Fruit fly (Drosophila melanogaster) whole organism, wandering third instar larva: Measurements from ENCODE around the gene stv.
A peak's percentile ranks its signal among the peaks of the same experiment; 100 is the strongest.

Experiments used
- Abd-B ChIP-seq: fragments of >200 bp; optimal IDR thresholded peaks from 2 replicates; lab custom pipeline; 2017; ENCODE audit warnings: missing biosample characterization, missing genetic modification characterization
- CG32264 ChIP-seq: fragments of 200-800 bp; sonication (Bioruptor generic); optimal IDR thresholded peaks from 2 replicates; lab custom pipeline; 2016; ENCODE audit warnings: missing biosample characterization, missing genetic modification characterization
- CG9705 ChIP-seq: fragments of 200-800 bp; sonication (Bioruptor generic); optimal IDR thresholded peaks from 2 replicates; lab custom pipeline; 2018; ENCODE audit warnings: missing biosample characterization, mild to moderate bottlenecking, missing genetic modification characterization
- CrebA ChIP-seq: fragments of 200-800 bp; sonication (Bioruptor generic); optimal IDR thresholded peaks from 2 replicates; lab custom pipeline; 2016; ENCODE audit warnings: missing biosample characterization, mild to moderate bottlenecking, missing genetic modification characterization, borderline replicate concordance
- Dfd ChIP-seq: fragments of >200 bp; optimal IDR thresholded peaks from 2 replicates; lab custom pipeline; 2017; ENCODE audit warnings: missing biosample characterization, missing genetic modification characterization
- Dif ChIP-seq: fragments of 200-275, 200-300 bp; sonication (Bioruptor generic); optimal IDR thresholded peaks from 2 replicates; lab custom pipeline; 2018; ENCODE audit warnings: missing biosample characterization, missing genetic modification characterization; ENCODE audit not compliant: partially characterized antibody
- GATAd ChIP-seq: sonication (Bioruptor generic); optimal IDR thresholded peaks from 2 replicates; lab custom pipeline; 2016; ENCODE audit warnings: missing biosample characterization, missing genetic modification characterization
- HLH106 ChIP-seq: fragments of 200-800 bp; optimal IDR thresholded peaks from 3 replicates; lab custom pipeline; 2019; ENCODE audit warnings: missing biosample characterization, mild to moderate bottlenecking, missing genetic modification characterization, moderate library complexity
- Hnf4 ChIP-seq: fragments of 200-800 bp; sonication (Bioruptor generic); optimal IDR thresholded peaks from 2 replicates; lab custom pipeline; 2016; ENCODE audit warnings: missing biosample characterization, mild to moderate bottlenecking, missing genetic modification characterization
- Hr78 ChIP-seq: fragments of >200 bp; optimal IDR thresholded peaks from 2 replicates; lab custom pipeline; 2017; ENCODE audit warnings: missing biosample characterization, missing genetic modification characterization
- Hr83 ChIP-seq: fragments of 200-300 bp; sonication (Bioruptor generic); optimal IDR thresholded peaks from 2 replicates; lab custom pipeline; 2016; ENCODE audit warnings: missing biosample characterization, mild to moderate bottlenecking, missing genetic modification characterization, moderate library complexity; ENCODE audit not compliant: poor library complexity, severe bottlenecking
- Jra ChIP-seq: sonication (Bioruptor generic); optimal IDR thresholded peaks from 2 replicates; lab custom pipeline; 2016; ENCODE audit warnings: missing biosample characterization, missing genetic modification characterization
- Mio ChIP-seq: sonication (Bioruptor generic); optimal IDR thresholded peaks from 2 replicates; lab custom pipeline; 2016; ENCODE audit warnings: missing biosample characterization, missing genetic modification characterization
- Myc ChIP-seq: fragments of >200 bp; optimal IDR thresholded peaks from 2 replicates; lab custom pipeline; 2017
- N ChIP-seq: fragments of >200 bp; optimal IDR thresholded peaks from 2 replicates; lab custom pipeline; 2018; ENCODE audit warnings: missing biosample characterization, missing external identifiers, missing genetic modification characterization
- OdsH ChIP-seq: fragments of 200-800 bp; sonication (Bioruptor generic); optimal IDR thresholded peaks from 2 replicates; lab custom pipeline; 2016; ENCODE audit warnings: missing biosample characterization, mild to moderate bottlenecking, missing genetic modification characterization
- Rel ChIP-seq, 2 experiments: fragments of 200-800 bp; sonication (Bioruptor generic) in 1 of 2; optimal IDR thresholded peaks; 2 replicates in 1 of 2; 3 replicates in 1 of 2; lab custom pipeline; 2016 to 2019; ENCODE audit warnings: mild to moderate bottlenecking in 2 of 2, missing biosample characterization in 2 of 2, missing genetic modification characterization in 2 of 2, moderate library complexity in 1 of 2
- Sp1 ChIP-seq: fragments of 200-800 bp; sonication (Bioruptor generic); optimal IDR thresholded peaks from 3 replicates; lab custom pipeline; 2019; ENCODE audit warnings: missing biosample characterization, mild to moderate bottlenecking, missing genetic modification characterization, moderate library complexity
- Vsx2 ChIP-seq: fragments of 200-300, 225-300 bp; sonication (Bioruptor generic); optimal IDR thresholded peaks from 2 replicates; lab custom pipeline; 2018; ENCODE audit warnings: missing biosample characterization, missing genetic modification characterization; ENCODE audit not compliant: partially characterized antibody
- br ChIP-seq: fragments of 200-800 bp; sonication (Bioruptor generic); optimal IDR thresholded peaks from 2 replicates; lab custom pipeline; 2016; ENCODE audit warnings: missing biosample characterization, missing genetic modification characterization
- brk ChIP-seq: fragments of 200-800 bp; sonication (Bioruptor generic); optimal IDR thresholded peaks from 2 replicates; lab custom pipeline; 2016; ENCODE audit warnings: missing biosample characterization, mild to moderate bottlenecking, missing genetic modification characterization
- dl ChIP-seq, 2 experiments: fragments of 175-275, 200-275 bp in 1 of 2; fragments of 200-275 bp in 1 of 2; sonication (Bioruptor generic); optimal IDR thresholded peaks; lab custom pipeline; 2018; ENCODE audit warnings: mild to moderate bottlenecking in 2 of 2, missing biosample characterization in 2 of 2, missing genetic modification characterization in 2 of 2, moderate library complexity in 2 of 2; ENCODE audit not compliant: partially characterized antibody in 2 of 2, insufficient read depth in 1 of 2
- dmrt93B ChIP-seq: fragments of 200-800 bp; sonication (Bioruptor generic); optimal IDR thresholded peaks from 2 replicates; lab custom pipeline; 2018; ENCODE audit warnings: missing biosample characterization, mild to moderate bottlenecking, missing genetic modification characterization
- dsf ChIP-seq: sonication (Bioruptor generic); optimal IDR thresholded peaks from 2 replicates; lab custom pipeline; 2016; ENCODE audit warnings: missing biosample characterization, missing genetic modification characterization, borderline replicate concordance
- ey ChIP-seq: fragments of 200-800 bp; sonication (Bioruptor generic); optimal IDR thresholded peaks from 2 replicates; lab custom pipeline; 2016; ENCODE audit warnings: missing biosample characterization, missing genetic modification characterization
- foxo ChIP-seq, 2 experiments: fragments of 200-800 bp; sonication (Bioruptor generic); optimal IDR thresholded peaks; 2 replicates in 1 of 2; 3 replicates in 1 of 2; lab custom pipeline; 2016 to 2017; ENCODE audit warnings: missing biosample characterization in 2 of 2, missing genetic modification characterization in 2 of 2
- fru ChIP-seq: fragments of 200-800 bp; sonication (Bioruptor generic); optimal IDR thresholded peaks from 3 replicates; lab custom pipeline; 2016; ENCODE audit warnings: missing biosample characterization, mild to moderate bottlenecking, missing genetic modification characterization
- h ChIP-seq: fragments of 200-800 bp; sonication (Bioruptor generic); optimal IDR thresholded peaks from 3 replicates; lab custom pipeline; 2016; ENCODE audit warnings: missing biosample characterization, mild to moderate bottlenecking, missing genetic modification characterization
- jim ChIP-seq: fragments of 175-275, 200-325 bp; sonication (Bioruptor generic); optimal IDR thresholded peaks from 2 replicates; lab custom pipeline; 2016; ENCODE audit warnings: missing biosample characterization, mild to moderate bottlenecking, missing genetic modification characterization
- lola ChIP-seq: fragments of >200 bp; optimal IDR thresholded peaks from 2 replicates; lab custom pipeline; 2017; ENCODE audit warnings: missing biosample characterization, missing genetic modification characterization
- pan ChIP-seq: fragments of >200 bp; optimal IDR thresholded peaks from 2 replicates; lab custom pipeline; 2017
- psq ChIP-seq: fragments of 200-800 bp; sonication (Bioruptor generic); optimal IDR thresholded peaks from 3 replicates; lab custom pipeline; 2017; ENCODE audit warnings: missing biosample characterization, mild to moderate bottlenecking, missing genetic modification characterization, moderate library complexity
- rgr ChIP-seq: fragments of 200-800 bp; sonication (Bioruptor generic); optimal IDR thresholded peaks from 3 replicates; lab custom pipeline; 2016; ENCODE audit warnings: missing biosample characterization, mild to moderate bottlenecking, missing genetic modification characterization
- sage ChIP-seq: fragments of 200-800 bp; sonication (Bioruptor generic); optimal IDR thresholded peaks from 2 replicates; lab custom pipeline; 2016; ENCODE audit warnings: missing biosample characterization, mild to moderate bottlenecking, missing genetic modification characterization
- sv ChIP-seq: fragments of 200-800 bp; sonication (Bioruptor generic); optimal IDR thresholded peaks from 3 replicates; lab custom pipeline; 2016; ENCODE audit warnings: missing biosample characterization, missing genetic modification characterization
- tai ChIP-seq: sonication (Bioruptor generic); optimal IDR thresholded peaks from 2 replicates; lab custom pipeline; 2016; ENCODE audit warnings: missing biosample characterization, missing genetic modification characterization
- usp ChIP-seq: fragments of >200 bp; optimal IDR thresholded peaks from 2 replicates; lab custom pipeline; 2017; ENCODE audit warnings: missing biosample characterization, missing genetic modification characterization
- woc ChIP-seq: sonication (Bioruptor generic); optimal IDR thresholded peaks from 2 replicates; lab custom pipeline; 2016; ENCODE audit warnings: missing biosample characterization, mild to moderate bottlenecking, missing genetic modification characterization

stv gene

DNA sequence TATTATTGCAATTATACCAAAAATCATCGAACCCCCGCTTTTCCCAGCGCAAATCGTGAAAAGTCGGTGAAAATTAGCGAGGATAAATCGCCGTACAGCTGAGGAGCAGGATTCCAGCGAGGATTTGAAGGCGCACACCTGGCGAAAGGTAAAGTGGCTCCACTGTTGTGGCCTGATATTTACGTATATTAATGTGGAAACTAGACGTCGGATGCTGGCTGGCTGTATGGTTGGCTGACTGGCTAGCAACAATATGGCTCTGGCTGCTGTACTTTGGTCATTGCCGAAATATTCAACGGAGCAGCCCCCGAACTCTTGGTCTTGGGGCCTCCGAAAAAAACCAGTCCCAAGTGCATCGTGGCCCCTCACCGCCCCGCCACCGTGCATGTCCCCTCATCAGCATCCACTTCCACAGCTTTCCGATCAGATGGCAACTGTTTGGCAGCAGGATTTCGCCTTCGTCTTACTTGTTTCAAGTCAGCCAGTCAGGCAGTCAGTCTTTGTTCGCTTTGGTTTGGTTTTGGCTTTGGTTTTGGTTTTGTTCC is 9.6 kb downstream of the stv start:
- TF ChIP-seq Hr78 (GFP tag; lab: Kevin White, UChicago): no peak
- no peak for TF ChIP-seq Dfd (GFP tag; lab: Kevin White, UChicago)
- TF ChIP-seq Dif (GFP tag; lab: Kevin White, UChicago): no peak
- TF ChIP-seq Myc (lab: Kevin White, UChicago): no peak
- TF ChIP-seq Abd-B: no peak
- TF ChIP-seq pan (lab: Kevin White, UChicago): no peak
- TF ChIP-seq lola (GFP tag; lab: Kevin White, UChicago): no peak
- TF ChIP-seq jim (GFP tag; lab: Kevin White, UChicago): no peak
- TF ChIP-seq OdsH (GFP tag; lab: Kevin White, UChicago): no peak
- no peak for TF ChIP-seq rgr (GFP tag; lab: Kevin White, UChicago)
- no peak for TF ChIP-seq Hnf4 (GFP tag; lab: Kevin White, UChicago)
- TF ChIP-seq CG32264: no peak
- no peak for TF ChIP-seq N (GFP tag; lab: Kevin White, UChicago)
- TF ChIP-seq Mio (GFP tag; lab: Kevin White, UChicago): no peak
- no peak for TF ChIP-seq usp

DNA sequence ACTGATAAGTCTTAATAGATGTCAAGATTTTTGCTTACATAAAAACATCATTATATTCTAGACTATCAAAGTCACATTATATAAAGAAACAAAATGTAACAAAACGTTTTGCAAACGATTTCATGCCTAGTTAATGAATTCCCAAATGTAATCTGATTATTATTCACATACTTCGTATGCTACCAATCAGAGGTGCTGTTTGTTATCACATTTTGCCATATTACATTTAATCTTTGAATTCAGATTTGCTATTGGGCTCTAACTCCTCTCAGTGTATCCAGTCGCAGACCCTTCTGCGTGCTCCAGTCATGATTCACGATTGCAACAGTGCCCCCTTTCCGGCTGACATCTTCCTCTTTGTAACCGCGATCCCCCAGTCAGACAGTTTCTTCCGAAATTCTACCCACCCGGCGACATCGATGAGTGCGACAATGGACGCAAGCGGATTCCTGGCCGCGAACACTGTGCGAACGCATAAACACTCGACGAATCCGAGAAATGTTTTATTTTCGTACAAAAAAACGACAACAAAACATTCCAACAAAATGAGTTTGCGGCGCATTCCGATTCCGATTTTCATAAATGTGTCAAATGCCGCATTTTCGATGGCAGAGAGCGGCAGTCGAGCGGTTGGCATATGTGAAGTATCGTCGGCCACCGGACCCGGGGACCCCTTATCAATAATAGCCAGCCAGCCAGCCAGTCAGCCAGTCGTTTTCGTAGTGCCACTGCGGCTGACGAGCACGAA is 11.0 kb downstream of the stv start:
- peak; percentile 9 for TF ChIP-seq HLH106 (tag; lab: Kevin White, UChicago)
- TF ChIP-seq rgr (GFP tag; lab: Kevin White, UChicago): peak; percentile 38
- TF ChIP-seq Abd-B: no peak
- no peak for TF ChIP-seq CG32264
- peak; percentile 30 for TF ChIP-seq OdsH (GFP tag; lab: Kevin White, UChicago)
- TF ChIP-seq Mio (GFP tag; lab: Kevin White, UChicago): peak; percentile 10
- no peak for TF ChIP-seq pan (lab: Kevin White, UChicago)
- no peak for TF ChIP-seq tai (GFP tag; lab: Kevin White, UChicago)
- TF ChIP-seq lola (GFP tag; lab: Kevin White, UChicago): no peak
- peak; percentile 34 for TF ChIP-seq Jra (GFP tag; lab: Kevin White, UChicago)
- TF ChIP-seq dl (GFP tag; optimal IDR thresholded peaks at IDR 0.05; lab: Kevin White, UChicago; ENCODE audit: insufficient read depth in 1 of 2, partially characterized antibody in 2 of 2): no peak
- TF ChIP-seq h (GFP tag; lab: Kevin White, UChicago): no peak
- no peak for TF ChIP-seq CG9705
- no peak for TF ChIP-seq dsf
- peak; percentile 38 for TF ChIP-seq dmrt93B (GFP tag; lab: Kevin White, UChicago)
- TF ChIP-seq Vsx2 (GFP tag; lab: Kevin White, UChicago): no peak
- no peak for TF ChIP-seq sage (GFP tag; lab: Kevin White, UChicago)
- TF ChIP-seq Hr78 (GFP tag; lab: Kevin White, UChicago): no peak
- TF ChIP-seq Hnf4 (GFP tag; lab: Kevin White, UChicago): no peak
- no peak for TF ChIP-seq Dfd (GFP tag; lab: Kevin White, UChicago)
- TF ChIP-seq fru (GFP tag; lab: Kevin White, UChicago): peak; percentile 35
- TF ChIP-seq woc (GFP tag; lab: Kevin White, UChicago): peak; percentile 71
- TF ChIP-seq psq (GFP tag; lab: Kevin White, UChicago): peak; percentile 3
- TF ChIP-seq Dif (GFP tag; lab: Kevin White, UChicago): peak; percentile 8
- no peak for TF ChIP-seq Rel (GFP tag; optimal IDR thresholded peaks at IDR 0.05; lab: Kevin White, UChicago)
- peak; percentile 37 for TF ChIP-seq Rel (tag; optimal IDR thresholded peaks at IDR 0.05; lab: Kevin White, UChicago)
- TF ChIP-seq CrebA (GFP tag; lab: Kevin White, UChicago): no peak
- TF ChIP-seq br (GFP tag; lab: Kevin White, UChicago): peak; percentile 48
- TF ChIP-seq brk (GFP tag; lab: Kevin White, UChicago): no peak
- no peak for TF ChIP-seq sv (GFP tag; lab: Kevin White, UChicago)
- no peak for TF ChIP-seq Hr83 (GFP tag; lab: Kevin White, UChicago)
- TF ChIP-seq ey: peak; percentile 39
- TF ChIP-seq N (GFP tag; lab: Kevin White, UChicago): no peak
- TF ChIP-seq foxo (GFP tag; optimal IDR thresholded peaks at IDR 0.05; lab: Kevin White, UChicago): peak in 1 of 2 experiments; percentile 52
- TF ChIP-seq Myc (lab: Kevin White, UChicago): no peak
- peak; percentile 33 for TF ChIP-seq Sp1 (GFP tag; lab: Kevin White, UChicago)
- no peak for TF ChIP-seq usp
- TF ChIP-seq GATAd (GFP tag; lab: Kevin White, UChicago): no peak
- TF ChIP-seq jim (GFP tag; lab: Kevin White, UChicago): no peak
